Fruit fly (Drosophila melanogaster) whole organism, adult: ENCODE data around the gene CG5149.

Experiments used
- CG12768 ChIP-seq: fragments of 200-800 bp; sonication (Bioruptor generic); optimal IDR thresholded peaks from 2 replicates; lab custom pipeline; 2017; ENCODE audit warnings: missing biosample characterization, missing genetic modification characterization, mild to moderate bottlenecking, moderate library complexity, missing genetic modification reagents
- CG33017 ChIP-seq: fragments of 200-800 bp; sonication (Bioruptor generic); optimal IDR thresholded peaks from 2 replicates; lab custom pipeline; 2018; ENCODE audit warnings: missing biosample characterization, mild to moderate bottlenecking, missing genetic modification characterization, moderate library complexity
- CG7101 ChIP-seq: fragments of 200-800 bp; sonication (Bioruptor generic); optimal IDR thresholded peaks from 2 replicates; lab custom pipeline; 2018; ENCODE audit warnings: missing biosample characterization, mild to moderate bottlenecking, missing genetic modification characterization, moderate library complexity
- Crg-1 ChIP-seq: fragments of 200-800 bp; sonication (Bioruptor generic); optimal IDR thresholded peaks from 2 replicates; lab custom pipeline; 2016; ENCODE audit warnings: missing biosample characterization, missing genetic modification characterization
- Mnt ChIP-seq: fragments of 200-800 bp; sonication (Bioruptor generic); optimal IDR thresholded peaks from 2 replicates; lab custom pipeline; 2016; ENCODE audit warnings: missing biosample characterization, mild to moderate bottlenecking, missing genetic modification characterization
- bab1 ChIP-seq: fragments of 200-800 bp; sonication (Bioruptor generic); optimal IDR thresholded peaks from 3 replicates; lab custom pipeline; 2019; ENCODE audit warnings: missing biosample characterization, mild to moderate bottlenecking, missing genetic modification characterization, moderate library complexity
- cic ChIP-seq: fragments of 200-800 bp; sonication (Bioruptor generic); optimal IDR thresholded peaks from 2 replicates; lab custom pipeline; 2017; ENCODE audit warnings: missing biosample characterization, mild to moderate bottlenecking, missing genetic modification characterization, moderate library complexity
- cnc ChIP-seq, 2 experiments: fragments of >200 bp; optimal IDR thresholded peaks; 2 replicates each; lab custom pipeline; 2017
- kay ChIP-seq: fragments of 200-800 bp; sonication (Bioruptor generic); peaks from one replicate; lab custom pipeline; 2016; ENCODE audit warnings: missing biosample characterization, missing genetic modification characterization, borderline replicate concordance
- ovo ChIP-seq: fragments of 200-800 bp; sonication (Bioruptor generic); optimal IDR thresholded peaks from 2 replicates; lab custom pipeline; 2016; ENCODE audit warnings: missing biosample characterization, missing genetic modification characterization
- tj ChIP-seq: fragments of 200-800 bp; sonication (Bioruptor generic); optimal IDR thresholded peaks from 3 replicates; lab custom pipeline; 2017; ENCODE audit warnings: missing biosample characterization, mild to moderate bottlenecking, missing genetic modification characterization, moderate library complexity

- TF ChIP-seq kay (GFP tag; lab: Kevin White, UChicago) (no peak), cic (GFP tag; lab: Kevin White, UChicago) (no peak), tj (GFP tag; lab: Kevin White, UChicago) (no peak), Mnt (GFP tag; lab: Kevin White, UChicago) (no peak), ovo (GFP tag; lab: Kevin White, UChicago) (no peak), CG33017 (tag; lab: Kevin White, UChicago) (no peak), cnc (optimal IDR thresholded peaks at IDR 0.05; lab: Kevin White, UChicago) (no peak), bab1 (GFP tag; lab: Kevin White, UChicago) (no peak), Crg-1 (no peak), CG12768 (GFP tag; lab: Kevin White, UChicago) (no peak), CG7101 (no peak)
These were observed 42.3 kb upstream of the CG5149 start for dm6 chr2L:7430313-7430712.
